Fruit fly (Drosophila melanogaster) whole organism, prepupa: ENCODE measurements around the gene CG34313.
A peak's percentile ranks its signal among the peaks of the same experiment; 100 is the strongest.

ENCODE experiments used
- Blimp-1 ChIP-seq: fragments of 200-800 bp; sonication (Bioruptor generic); optimal IDR thresholded peaks from 3 replicates; lab custom pipeline; 2017; ENCODE audit warnings: missing biosample characterization, missing genetic modification characterization, mild to moderate bottlenecking, moderate library complexity, missing genetic modification reagents
- CG10631 ChIP-seq: fragments of 200-800 bp; sonication (Bioruptor generic); optimal IDR thresholded peaks from 2 replicates; lab custom pipeline; 2016; ENCODE audit warnings: missing biosample characterization, missing genetic modification characterization
- CG11762 ChIP-seq: fragments of 200-800 bp; sonication (Bioruptor generic); optimal IDR thresholded peaks from 3 replicates; lab custom pipeline; 2016; ENCODE audit warnings: missing biosample characterization, missing genetic modification characterization; ENCODE audit not compliant: insufficient read depth
- CG15336 ChIP-seq: fragments of 200-800 bp; sonication (Bioruptor generic); IDR thresholded peaks from 2 replicates; pipeline ENCODE4 v1.3.6; 2022; ENCODE audit warnings: missing biosample characterization, missing genetic modification characterization
- CG3032 ChIP-seq: fragments of 200-800 bp; optimal IDR thresholded peaks from 2 replicates; lab custom pipeline; 2019; ENCODE audit warnings: missing biosample characterization, mild to moderate bottlenecking, missing genetic modification characterization, moderate library complexity
- CG31627 ChIP-seq: fragments of 200-800 bp; sonication (Bioruptor generic); optimal IDR thresholded peaks from 3 replicates; lab custom pipeline; 2016; ENCODE audit warnings: missing biosample characterization, missing genetic modification characterization
- CG32006 ChIP-seq: fragments of 200-800 bp; sonication (Bioruptor generic); optimal IDR thresholded peaks from 3 replicates; lab custom pipeline; 2017; ENCODE audit warnings: missing biosample characterization, mild to moderate bottlenecking, missing genetic modification characterization
- CG34406 ChIP-seq: fragments of 200-800 bp; sonication (Bioruptor generic); optimal IDR thresholded peaks from 3 replicates; lab custom pipeline; 2016; ENCODE audit warnings: missing biosample characterization, missing genetic modification characterization
- CG3919 ChIP-seq: fragments of 200-800 bp; sonication (Bioruptor generic); optimal IDR thresholded peaks from 3 replicates; lab custom pipeline; 2016; ENCODE audit warnings: missing biosample characterization, missing genetic modification characterization
- CG4318 ChIP-seq: fragments of 200-800 bp; sonication (Bioruptor generic); optimal IDR thresholded peaks from 3 replicates; lab custom pipeline; 2017; ENCODE audit warnings: missing biosample characterization, mild to moderate bottlenecking, missing genetic modification characterization
- CG6163 ChIP-seq: fragments of 200-800 bp; sonication (Bioruptor generic); IDR thresholded peaks from 3 replicates; pipeline ENCODE4 v1.3.6; 2022; ENCODE audit warnings: missing biosample characterization, missing genetic modification characterization
- CG6276 ChIP-seq: fragments of 200-800 bp; sonication (Bioruptor generic); optimal IDR thresholded peaks from 2 replicates; lab custom pipeline; 2017; ENCODE audit warnings: missing biosample characterization, mild to moderate bottlenecking, missing genetic modification characterization
- CG6792 ChIP-seq: fragments of 200-800 bp; sonication (Bioruptor generic); optimal IDR thresholded peaks from 3 replicates; lab custom pipeline; 2016; ENCODE audit warnings: missing biosample characterization, missing genetic modification characterization
- CG6854 ChIP-seq: fragments of 200-800 bp; sonication (Bioruptor generic); optimal IDR thresholded peaks from 2 replicates; lab custom pipeline; 2017; ENCODE audit warnings: missing biosample characterization, mild to moderate bottlenecking, missing genetic modification characterization
- CG7368 ChIP-seq: fragments of 200-800 bp; sonication (Bioruptor generic); optimal IDR thresholded peaks from 3 replicates; lab custom pipeline; 2016; ENCODE audit warnings: missing biosample characterization, missing genetic modification characterization
- CG8119 ChIP-seq: fragments of 200-800 bp; sonication (Bioruptor generic); IDR thresholded peaks from 3 replicates; pipeline ENCODE4 v1.3.6; 2022; ENCODE audit warnings: missing biosample characterization, missing genetic modification characterization
- CG9139 ChIP-seq: fragments of 200-800 bp; sonication (Bioruptor generic); optimal IDR thresholded peaks from 3 replicates; lab custom pipeline; 2017; ENCODE audit warnings: missing biosample characterization, mild to moderate bottlenecking, missing genetic modification characterization
- Eip75B ChIP-seq: fragments of 200-800 bp; sonication (Bioruptor generic); optimal IDR thresholded peaks from 3 replicates; lab custom pipeline; 2016; ENCODE audit warnings: missing biosample characterization, missing genetic modification characterization
- Eip78C ChIP-seq: fragments of 200-800 bp; sonication (Bioruptor generic); peaks from one replicate; lab custom pipeline; 2016; ENCODE audit warnings: missing biosample characterization, missing genetic modification characterization
- Eip93F ChIP-seq: fragments of 200-800 bp; sonication (Bioruptor generic); optimal IDR thresholded peaks from 2 replicates; lab custom pipeline; 2016; ENCODE audit warnings: missing biosample characterization, mild to moderate bottlenecking, missing genetic modification characterization
- Ets21C ChIP-seq: fragments of 200-800 bp; sonication (Bioruptor generic); optimal IDR thresholded peaks from 3 replicates; lab custom pipeline; 2016; ENCODE audit warnings: missing biosample characterization, missing genetic modification characterization
- Gug ChIP-seq: fragments of 200-800 bp; sonication (Bioruptor generic); IDR thresholded peaks from 2 replicates; pipeline ENCODE4 v1.3.6; 2022; ENCODE audit warnings: missing biosample characterization, missing genetic modification characterization
- Hr39 ChIP-seq: fragments of 200-800 bp; sonication (Bioruptor generic); optimal IDR thresholded peaks from 2 replicates; lab custom pipeline; 2016; ENCODE audit warnings: missing biosample characterization, missing genetic modification characterization
- Hr4 ChIP-seq: fragments of 200-800 bp; sonication (Bioruptor generic); optimal IDR thresholded peaks from 3 replicates; lab custom pipeline; 2016; ENCODE audit warnings: missing biosample characterization, missing genetic modification characterization
- Lpt ChIP-seq: fragments of 200-800 bp; sonication (Bioruptor generic); optimal IDR thresholded peaks from 3 replicates; lab custom pipeline; 2016; ENCODE audit warnings: missing biosample characterization, missing genetic modification characterization
- Met ChIP-seq: fragments of 200-800 bp; sonication (Bioruptor generic); optimal IDR thresholded peaks from 3 replicates; lab custom pipeline; 2016; ENCODE audit warnings: missing biosample characterization, missing genetic modification characterization
- OdsH ChIP-seq: fragments of 200-800 bp; sonication (Bioruptor generic); optimal IDR thresholded peaks from 3 replicates; lab custom pipeline; 2016; ENCODE audit warnings: missing biosample characterization, missing genetic modification characterization
- achi ChIP-seq: fragments of 200-800 bp; sonication (Bioruptor generic); optimal IDR thresholded peaks from 3 replicates; lab custom pipeline; 2016; ENCODE audit warnings: missing biosample characterization, missing genetic modification characterization
- acj6 ChIP-seq: fragments of 200-800 bp; sonication (Bioruptor generic); optimal IDR thresholded peaks from 3 replicates; lab custom pipeline; 2016; ENCODE audit warnings: missing biosample characterization, missing genetic modification characterization
- dac ChIP-seq: fragments of 200-800 bp; sonication (Bioruptor generic); optimal IDR thresholded peaks from 2 replicates; lab custom pipeline; 2017; ENCODE audit warnings: missing biosample characterization, mild to moderate bottlenecking, missing genetic modification characterization
- eg ChIP-seq: fragments of 200-800 bp; sonication (Bioruptor generic); IDR thresholded peaks from 3 replicates; pipeline ENCODE4 v1.3.6; 2022; ENCODE audit warnings: missing biosample characterization, missing genetic modification characterization
- esn ChIP-seq: fragments of 200-800 bp; sonication (Bioruptor generic); optimal IDR thresholded peaks from 2 replicates; lab custom pipeline; 2016; ENCODE audit warnings: missing biosample characterization, mild to moderate bottlenecking, missing genetic modification characterization, moderate library complexity
- fd59A ChIP-seq: fragments of 200-800 bp; sonication (Bioruptor generic); optimal IDR thresholded peaks from 2 replicates; lab custom pipeline; 2017; ENCODE audit warnings: missing biosample characterization, mild to moderate bottlenecking, missing genetic modification characterization, missing genetic modification reagents
- fkh ChIP-seq: fragments of 200-800 bp; sonication (Bioruptor generic); optimal IDR thresholded peaks from 3 replicates; lab custom pipeline; 2017; ENCODE audit warnings: missing biosample characterization, mild to moderate bottlenecking, missing genetic modification characterization, moderate library complexity
- net ChIP-seq: fragments of 200-800 bp; sonication (Bioruptor generic); optimal IDR thresholded peaks from 3 replicates; lab custom pipeline; 2016; ENCODE audit warnings: missing biosample characterization, missing genetic modification characterization
- salr ChIP-seq, 2 experiments: fragments of 200-800 bp; sonication (Bioruptor generic); optimal IDR thresholded peaks; 3 replicates each; lab custom pipeline; 2016 to 2018; ENCODE audit warnings: missing biosample characterization in 2 of 2, missing genetic modification characterization in 2 of 2, mild to moderate bottlenecking in 1 of 2
- spab ChIP-seq: fragments of 200-800 bp; sonication (Bioruptor generic); optimal IDR thresholded peaks from 2 replicates; lab custom pipeline; 2017; ENCODE audit warnings: missing biosample characterization, mild to moderate bottlenecking, missing genetic modification characterization, missing genetic modification reagents
- svp ChIP-seq: fragments of 200-800 bp; sonication (Bioruptor generic); peaks from one replicate; lab custom pipeline; 2016; ENCODE audit warnings: missing biosample characterization, missing genetic modification characterization
- vri ChIP-seq: fragments of 200-800 bp; sonication (Bioruptor generic); optimal IDR thresholded peaks from 3 replicates; lab custom pipeline; 2016; ENCODE audit warnings: missing biosample characterization, mild to moderate bottlenecking, missing genetic modification characterization

CG34313 gene

dm6 chr2L:16868897-16869324, 10.4 kb upstream of the CG34313 start:
- TF ChIP-seq CG32006 (GFP tag; lab: Kevin White, UChicago): peak; percentile 58
- TF ChIP-seq CG31627 (GFP tag; lab: Kevin White, UChicago): no peak
- no peak for TF ChIP-seq CG6854 (GFP tag; lab: Kevin White, UChicago)
- TF ChIP-seq fkh (GFP tag; lab: Kevin White, UChicago): no peak
- no peak for TF ChIP-seq CG9139 (GFP tag; lab: Kevin White, UChicago)
- peak; percentile 54 for TF ChIP-seq Gug (GFP tag; lab: Robert Waterston, UW)
- TF ChIP-seq acj6 (GFP tag; lab: Kevin White, UChicago): peak; percentile 2
- TF ChIP-seq fd59A: no peak
- no peak for TF ChIP-seq Eip93F (GFP tag; lab: Kevin White, UChicago)
- TF ChIP-seq Eip75B (GFP tag; lab: Kevin White, UChicago): peak; percentile 19
- TF ChIP-seq net (GFP tag; lab: Kevin White, UChicago): peak; percentile 42
- no peak for TF ChIP-seq CG11762
- no peak for TF ChIP-seq CG6163 (GFP tag; lab: Robert Waterston, UW)
- peak; percentile 35 for TF ChIP-seq CG4318
- no peak for TF ChIP-seq Ets21C (GFP tag; lab: Kevin White, UChicago)
- TF ChIP-seq Eip78C: peak; percentile 85
- TF ChIP-seq dac (GFP tag; lab: Kevin White, UChicago): no peak
- peak; percentile 51 for TF ChIP-seq CG10631 (GFP tag; lab: Kevin White, UChicago)
- TF ChIP-seq CG6276 (GFP tag; lab: Kevin White, UChicago): peak; percentile 28
- TF ChIP-seq Lpt: peak; percentile 10
- TF ChIP-seq CG6792: no peak
- peak in 1 of 2 experiments; percentile 64 for TF ChIP-seq salr (GFP tag; optimal IDR thresholded peaks at IDR 0.05; lab: Kevin White, UChicago)
- TF ChIP-seq CG34406 (GFP tag; lab: Kevin White, UChicago): peak; percentile 16
- no peak for TF ChIP-seq svp (GFP tag; lab: Kevin White, UChicago)
- no peak for TF ChIP-seq spab
- TF ChIP-seq eg (GFP tag; lab: Robert Waterston, UW): peak; percentile 43
- TF ChIP-seq Met (GFP tag; lab: Kevin White, UChicago): no peak
- no peak for TF ChIP-seq Blimp-1 (GFP tag; lab: Kevin White, UChicago)
- TF ChIP-seq CG15336 (GFP tag; lab: Robert Waterston, UW): peak; percentile 70
- peak; percentile 46 for TF ChIP-seq Hr4 (GFP tag; lab: Kevin White, UChicago)
- TF ChIP-seq CG8119 (GFP tag; lab: Robert Waterston, UW): peak; percentile 74
- TF ChIP-seq CG3919: no peak
- no peak for TF ChIP-seq CG3032 (tag; lab: Kevin White, UChicago)
- peak; percentile 34 for TF ChIP-seq OdsH (GFP tag; lab: Kevin White, UChicago)
- TF ChIP-seq achi (GFP tag; lab: Kevin White, UChicago): peak; percentile 45

- TF ChIP-seq CG6276 (GFP tag; lab: Kevin White, UChicago) (peak; percentile 42), CG8119 (GFP tag; lab: Robert Waterston, UW) (no peak; the same call in 2 of the 3 replicates), CG34406 (GFP tag; lab: Kevin White, UChicago) (no peak), eg (GFP tag; lab: Robert Waterston, UW) (peak; percentile 49; the same call in 1 of the 3 replicates), spab (no peak), Lpt (peak; percentile 14), CG11762 (no peak), Hr39 (GFP tag; lab: Kevin White, UChicago) (no peak), esn (GFP tag; lab: Kevin White, UChicago) (no peak)
Observed at dm6 chr2L:16874924-16875323, 4.4 kb upstream of the CG34313 start.

- TF ChIP-seq salr (GFP tag; optimal IDR thresholded peaks at IDR 0.05; lab: Kevin White, UChicago): peak in 1 of 2 experiments; percentile 6
- TF ChIP-seq CG7368 (GFP tag; lab: Kevin White, UChicago): no peak
- peak; percentile 5 for TF ChIP-seq vri (GFP tag; lab: Kevin White, UChicago)
Observed at dm6 chr2L:16876555-16876954, 2.8 kb upstream of the CG34313 start.
